Fruit fly (Drosophila melanogaster) whole organism, embryonic: Measurements from ENCODE around the gene CG32036.
A peak's percentile ranks its signal among the peaks of the same experiment; 100 is the strongest.

Experiments used
- Atf6 ChIP-seq: fragments of 200-800 bp; sonication (Bioruptor generic); IDR thresholded peaks from 2 replicates; pipeline ENCODE4 v1.3.6; 2022; ENCODE audit warnings: missing biosample characterization, missing genetic modification characterization
- CG1024 ChIP-seq: fragments of 200-800 bp; sonication (Bioruptor generic); IDR thresholded peaks from 2 replicates; pipeline ENCODE4 v1.3.6; 2022; ENCODE audit warnings: missing biosample characterization, missing genetic modification characterization
- CG11456 ChIP-seq: fragments of 200-800 bp; sonication (Bioruptor generic); IDR thresholded peaks from 3 replicates; pipeline ENCODE4 v1.3.6; 2022; ENCODE audit warnings: missing biosample characterization, missing genetic modification characterization
- CG11695 ChIP-seq: fragments of 200-800 bp; sonication (Bioruptor generic); IDR thresholded peaks from 3 replicates; pipeline ENCODE4 v1.3.6; 2022; ENCODE audit warnings: missing biosample characterization, missing genetic modification characterization
- CG12155 ChIP-seq: fragments of 200-800 bp; sonication (Bioruptor generic); optimal IDR thresholded peaks from 3 replicates; lab custom pipeline; 2016; ENCODE audit warnings: missing biosample characterization, missing genetic modification characterization
- CG15269 ChIP-seq: fragments of 200-800 bp; sonication (Bioruptor generic); optimal IDR thresholded peaks from 2 replicates; lab custom pipeline; 2018; ENCODE audit warnings: missing biosample characterization, mild to moderate bottlenecking, missing genetic modification characterization, moderate library complexity
- CG1602 ChIP-seq: fragments of 200-800 bp; sonication (Bioruptor generic); optimal IDR thresholded peaks from 3 replicates; lab custom pipeline; 2016; ENCODE audit warnings: missing biosample characterization, missing genetic modification characterization
- CG16815 ChIP-seq: fragments of 200-800 bp; sonication (Bioruptor generic); optimal IDR thresholded peaks from 3 replicates; lab custom pipeline; 2017; ENCODE audit warnings: missing biosample characterization, mild to moderate bottlenecking, missing genetic modification characterization
- CG17359 ChIP-seq: fragments of 200-800 bp; sonication (Bioruptor generic); optimal IDR thresholded peaks from 3 replicates; lab custom pipeline; 2018; ENCODE audit warnings: missing biosample characterization, mild to moderate bottlenecking, missing genetic modification characterization, moderate library complexity
- CG3065 ChIP-seq: fragments of 200-800 bp; sonication (Bioruptor generic); optimal IDR thresholded peaks from 2 replicates; lab custom pipeline; 2016; ENCODE audit warnings: missing biosample characterization, missing genetic modification characterization
- CG34376 ChIP-seq: fragments of 200-800 bp; sonication (Bioruptor generic); optimal IDR thresholded peaks from 2 replicates; lab custom pipeline; 2018; ENCODE audit warnings: missing biosample characterization, mild to moderate bottlenecking, missing genetic modification characterization
- CG4617 ChIP-seq: fragments of 200-800 bp; sonication (Bioruptor generic); optimal IDR thresholded peaks from 3 replicates; lab custom pipeline; 2016; ENCODE audit warnings: missing biosample characterization, missing genetic modification characterization, borderline replicate concordance
- CG5180 ChIP-seq: fragments of 200-800 bp; sonication (Bioruptor generic); optimal IDR thresholded peaks from 3 replicates; lab custom pipeline; 2017; ENCODE audit warnings: missing biosample characterization, missing genetic modification characterization, mild to moderate bottlenecking, moderate library complexity, missing genetic modification reagents
- CG5953 ChIP-seq: fragments of 200-800 bp; sonication (Bioruptor generic); IDR thresholded peaks from 2 replicates; pipeline ENCODE4 v1.3.6; 2022; ENCODE audit warnings: missing biosample characterization, missing genetic modification characterization
- CG6765 ChIP-seq: fragments of 200-800 bp; sonication (Bioruptor generic); optimal IDR thresholded peaks from 3 replicates; lab custom pipeline; 2017; ENCODE audit warnings: missing biosample characterization, mild to moderate bottlenecking, missing genetic modification characterization
- CG9215 ChIP-seq: fragments of 200-800 bp; sonication (Bioruptor generic); IDR thresholded peaks from 2 replicates; pipeline ENCODE4 v1.3.6; 2022; ENCODE audit warnings: missing biosample characterization, missing genetic modification characterization
- CG9437 ChIP-seq: fragments of 200-800 bp; sonication (Bioruptor generic); optimal IDR thresholded peaks from 2 replicates; lab custom pipeline; 2018; ENCODE audit warnings: missing biosample characterization, mild to moderate bottlenecking, missing genetic modification characterization
- CG9727 ChIP-seq: fragments of 200-800 bp; sonication (Bioruptor generic); optimal IDR thresholded peaks from 3 replicates; lab custom pipeline; 2017; ENCODE audit warnings: missing biosample characterization, mild to moderate bottlenecking, missing genetic modification characterization
- CG9876 ChIP-seq: fragments of 200-800 bp; sonication (Bioruptor generic); optimal IDR thresholded peaks from 2 replicates; lab custom pipeline; 2016; ENCODE audit warnings: missing biosample characterization, missing genetic modification characterization
- CHES-1-like ChIP-seq: fragments of 200-800 bp; sonication (Bioruptor generic); optimal IDR thresholded peaks from 2 replicates; lab custom pipeline; 2016; ENCODE audit warnings: missing biosample characterization, missing genetic modification characterization
- CoRest ChIP-seq: fragments of 200-800 bp; sonication (Bioruptor generic); optimal IDR thresholded peaks from 3 replicates; lab custom pipeline; 2018; ENCODE audit warnings: missing biosample characterization, mild to moderate bottlenecking, missing genetic modification characterization, moderate library complexity
- Dip3 ChIP-seq: fragments of 200-800 bp; sonication (Bioruptor generic); optimal IDR thresholded peaks from 3 replicates; lab custom pipeline; 2016; ENCODE audit warnings: missing biosample characterization, missing genetic modification characterization
- Doc3 ChIP-seq: fragments of 200-800 bp; sonication (Bioruptor generic); IDR thresholded peaks from 3 replicates; pipeline ENCODE4 v1.3.6; 2022; ENCODE audit warnings: missing biosample characterization, missing genetic modification characterization; ENCODE audit not compliant: partially characterized antibody
- Ets65A ChIP-seq: fragments of 200-800 bp; sonication (Bioruptor generic); peaks from one replicate; lab custom pipeline; 2016; ENCODE audit warnings: missing biosample characterization, missing genetic modification characterization
- HLH3B ChIP-seq: fragments of 200-800 bp; sonication (Bioruptor generic); IDR thresholded peaks from 2 replicates; pipeline ENCODE4 v1.3.6; 2022; ENCODE audit warnings: missing biosample characterization, missing genetic modification characterization
- Hr39 ChIP-seq: fragments of >200 bp; optimal IDR thresholded peaks from 2 replicates; lab custom pipeline; 2017
- Neu2 ChIP-seq: fragments of 200-800 bp; sonication (Bioruptor generic); optimal IDR thresholded peaks from 3 replicates; lab custom pipeline; 2016; ENCODE audit warnings: missing biosample characterization, missing genetic modification characterization, borderline replicate concordance
- ara ChIP-seq: fragments of 200-800 bp; sonication (Bioruptor generic); IDR thresholded peaks from 2 replicates; pipeline ENCODE4 v1.3.6; 2022; ENCODE audit warnings: missing biosample characterization, missing genetic modification characterization
- az2 ChIP-seq: fragments of 200-800 bp; sonication (Bioruptor generic); optimal IDR thresholded peaks from 3 replicates; lab custom pipeline; 2016; ENCODE audit warnings: missing biosample characterization, missing genetic modification characterization
- croc ChIP-seq: fragments of 200-800 bp; sonication (Bioruptor generic); conservative IDR thresholded peaks from 3 replicates; pipeline ENCODE4 v1.3.6; 2022; ENCODE audit warnings: missing biosample characterization, missing genetic modification characterization
- dmrt11E ChIP-seq: fragments of 200-800 bp; sonication (Bioruptor generic); optimal IDR thresholded peaks from 3 replicates; lab custom pipeline; 2018; ENCODE audit warnings: missing biosample characterization, mild to moderate bottlenecking, missing genetic modification characterization, moderate library complexity
- dmrt99B ChIP-seq: fragments of 200-800 bp; sonication (Bioruptor generic); optimal IDR thresholded peaks from 2 replicates; lab custom pipeline; 2018; ENCODE audit warnings: missing biosample characterization, mild to moderate bottlenecking, missing genetic modification characterization, moderate library complexity
- eve ChIP-seq, 2 experiments: fragments of >200 bp; optimal IDR thresholded peaks; 2 replicates each; lab custom pipeline; 2017; ENCODE audit warnings: missing biosample characterization in 2 of 2, missing genetic modification characterization in 2 of 2
- ftz-f1 ChIP-seq: fragments of 200-800 bp; sonication (Bioruptor generic); optimal IDR thresholded peaks from 2 replicates; lab custom pipeline; 2016; ENCODE audit warnings: missing biosample characterization, missing genetic modification characterization
- gcm ChIP-seq: fragments of 200-800 bp; sonication (Bioruptor generic); optimal IDR thresholded peaks from 2 replicates; lab custom pipeline; 2019; ENCODE audit warnings: missing biosample characterization, mild to moderate bottlenecking, missing genetic modification characterization, moderate library complexity
- her ChIP-seq: fragments of 200-800 bp; sonication (Bioruptor generic); optimal IDR thresholded peaks from 2 replicates; lab custom pipeline; 2016; ENCODE audit warnings: missing biosample characterization, missing genetic modification characterization
- ken ChIP-seq: fragments of 200-800 bp; sonication (Bioruptor generic); IDR thresholded peaks from 3 replicates; pipeline ENCODE4 v1.3.6; 2022; ENCODE audit warnings: missing biosample characterization, missing genetic modification characterization
- luna ChIP-seq: fragments of 200-800 bp; sonication (Bioruptor generic); optimal IDR thresholded peaks from 2 replicates; lab custom pipeline; 2016; ENCODE audit warnings: missing biosample characterization, missing genetic modification characterization
- maf-S ChIP-seq: fragments of 200-800 bp; sonication (Bioruptor generic); optimal IDR thresholded peaks from 2 replicates; lab custom pipeline; 2016; ENCODE audit warnings: missing biosample characterization, missing genetic modification characterization
- oc ChIP-seq: fragments of 200-800 bp; sonication (Bioruptor generic); optimal IDR thresholded peaks from 2 replicates; lab custom pipeline; 2018; ENCODE audit warnings: missing biosample characterization, mild to moderate bottlenecking, missing genetic modification characterization, moderate library complexity
- odd ChIP-seq: fragments of 200-800 bp; sonication (Bioruptor generic); optimal IDR thresholded peaks from 2 replicates; lab custom pipeline; 2017; ENCODE audit warnings: missing biosample characterization, mild to moderate bottlenecking, missing genetic modification characterization
- pho ChIP-seq: fragments of 200-800 bp; sonication (Bioruptor generic); optimal IDR thresholded peaks from 2 replicates; lab custom pipeline; 2016; ENCODE audit warnings: missing biosample characterization, missing genetic modification characterization
- sens-2 ChIP-seq: fragments of 200-800 bp; sonication (Bioruptor generic); IDR thresholded peaks from 2 replicates; pipeline ENCODE4 v1.3.6; 2022; ENCODE audit warnings: missing biosample characterization, missing genetic modification characterization
- seq ChIP-seq: fragments of 200-800 bp; sonication (Bioruptor generic); IDR thresholded peaks from 2 replicates; pipeline ENCODE4 v1.3.6; 2022; ENCODE audit warnings: missing biosample characterization, missing genetic modification characterization
- sisA ChIP-seq: fragments of 200-800 bp; sonication (Bioruptor generic); IDR thresholded peaks from 2 replicates; pipeline ENCODE4 v1.3.6; 2022; ENCODE audit warnings: missing biosample characterization, missing genetic modification characterization
- tio ChIP-seq: fragments of 200-800 bp; sonication (Bioruptor generic); optimal IDR thresholded peaks from 2 replicates; lab custom pipeline; 2017; ENCODE audit warnings: missing biosample characterization, missing genetic modification characterization, inconsistent platforms
- trh ChIP-seq: fragments of 200-800 bp; sonication (Bioruptor generic); optimal IDR thresholded peaks from 2 replicates; lab custom pipeline; 2016; ENCODE audit warnings: missing biosample characterization, missing genetic modification characterization
- wek ChIP-seq: fragments of 200-800 bp; sonication (Bioruptor generic); optimal IDR thresholded peaks from 3 replicates; lab custom pipeline; 2018; ENCODE audit warnings: missing biosample characterization, mild to moderate bottlenecking, missing genetic modification characterization, moderate library complexity
- zen2 ChIP-seq: fragments of 200-800 bp; sonication (Bioruptor generic); IDR thresholded peaks from 3 replicates; pipeline ENCODE4 v1.3.6; 2022; ENCODE audit warnings: missing biosample characterization, missing genetic modification characterization; ENCODE audit not compliant: partially characterized antibody
- zfh1 ChIP-seq: fragments of 200-800 bp; sonication (Bioruptor generic); IDR thresholded peaks from 3 replicates; pipeline ENCODE4 v1.3.6; 2022; ENCODE audit warnings: missing biosample characterization, missing genetic modification characterization
- zfh2 ChIP-seq: fragments of 200-800 bp; sonication (Bioruptor generic); optimal IDR thresholded peaks from 2 replicates; lab custom pipeline; 2016; ENCODE audit warnings: missing biosample characterization, missing genetic modification characterization

The CG32036 gene

dm6 chr3L:9505007-9505712 is 16.1 kb upstream of the CG32036 start, which contains the start of gene path (continued):
- TF ChIP-seq sisA = no peak
- no peak for TF ChIP-seq CG16815 (GFP tag; lab: Kevin White, UChicago)
- TF ChIP-seq az2 = no peak
- TF ChIP-seq ftz-f1 (GFP tag; lab: Kevin White, UChicago) = no peak
- TF ChIP-seq CG5953 (GFP tag; lab: Robert Waterston, UW) = no peak
- peak; percentile 42; the same call in 1 of the 3 replicates for TF ChIP-seq CG11695 (GFP tag; lab: Robert Waterston, UW)
- TF ChIP-seq eve (GFP tag; optimal IDR thresholded peaks at IDR 0.05; lab: Kevin White, UChicago) = no peak
- TF ChIP-seq odd = no peak
- TF ChIP-seq CoRest (tag; lab: Kevin White, UChicago) = peak; percentile 19
- TF ChIP-seq luna (GFP tag; lab: Kevin White, UChicago) = no peak
- peak; percentile 50 for TF ChIP-seq dmrt11E (tag; lab: Kevin White, UChicago)
- TF ChIP-seq her (GFP tag; lab: Kevin White, UChicago) = no peak
- TF ChIP-seq CG5180 = peak; percentile 19
- 0 out of 2 replicates have a peak, but pooled peaks have one; percentile 24 for TF ChIP-seq Atf6 (GFP tag; lab: Robert Waterston, UW)
- peak; percentile 37 for TF ChIP-seq CG15269 (tag; lab: Kevin White, UChicago)
- TF ChIP-seq CG9727 (GFP tag; lab: Kevin White, UChicago) = peak; percentile 64
- TF ChIP-seq trh (GFP tag; lab: Kevin White, UChicago) = no peak
- peak; percentile 53 for TF ChIP-seq CG34376
- TF ChIP-seq ken (GFP tag; lab: Robert Waterston, UW) = no peak
- no peak for TF ChIP-seq CG9215
- no peak; the same call in 1 of the 2 replicates for TF ChIP-seq HLH3B (GFP tag; lab: Robert Waterston, UW)
- TF ChIP-seq Doc3 (GFP tag; lab: Robert Waterston, UW) = no peak; the same call in 2 of the 3 replicates
- TF ChIP-seq Hr39 = no peak
- TF ChIP-seq CG4617 = no peak
- TF ChIP-seq seq (GFP tag; lab: Robert Waterston, UW) = no peak; the same call in 1 of the 2 replicates
- TF ChIP-seq Neu2 = no peak
- TF ChIP-seq CG11456 (GFP tag; lab: Robert Waterston, UW) = no peak; the same call in 2 of the 3 replicates
- TF ChIP-seq CG6765 (GFP tag; lab: Kevin White, UChicago) = peak; percentile 52
- TF ChIP-seq CG1602 (GFP tag; lab: Kevin White, UChicago) = no peak
- TF ChIP-seq sens-2 (GFP tag; lab: Robert Waterston, UW) = no peak
- no peak for TF ChIP-seq CHES-1-like (GFP tag; lab: Kevin White, UChicago)
- TF ChIP-seq oc = peak; percentile 6
- no peak for TF ChIP-seq wek (GFP tag; lab: Kevin White, UChicago)
- no peak for TF ChIP-seq CG1024 (GFP tag; lab: Robert Waterston, UW)
- peak; percentile 44; the same call in 1 of the 3 replicates for TF ChIP-seq zfh1
- peak; percentile 39 for TF ChIP-seq CG17359 (tag; lab: Kevin White, UChicago)
- TF ChIP-seq croc (GFP tag; lab: Robert Waterston, UW) = no peak
- no peak for TF ChIP-seq CG12155 (GFP tag; lab: Kevin White, UChicago)
- no peak for TF ChIP-seq zen2 (GFP tag; lab: Robert Waterston, UW)
- TF ChIP-seq Dip3 = no peak
- peak; percentile 14 for TF ChIP-seq gcm
- no peak for TF ChIP-seq pho (GFP tag; lab: Kevin White, UChicago)
- TF ChIP-seq tio (GFP tag; lab: Kevin White, UChicago) = no peak
- TF ChIP-seq zfh2 (GFP tag; lab: Kevin White, UChicago) = no peak
- no peak for TF ChIP-seq maf-S
- TF ChIP-seq ara (GFP tag; lab: Robert Waterston, UW) = 0 out of 2 replicates have a peak, but pooled peaks have one; percentile 20
- no peak for TF ChIP-seq CG3065 (GFP tag; lab: Kevin White, UChicago)
- TF ChIP-seq CG9876 = no peak
- peak; percentile 64 for TF ChIP-seq dmrt99B (tag; lab: Kevin White, UChicago)
- TF ChIP-seq Ets65A (GFP tag; lab: Kevin White, UChicago) = no peak
- TF ChIP-seq CG9437 = peak; percentile 11
